Fruit fly (Drosophila melanogaster): ENCODE results near the gene CG4440.
A peak's percentile ranks its signal among the peaks of the same experiment; 100 is the strongest.

Gene CG4440

DNA sequence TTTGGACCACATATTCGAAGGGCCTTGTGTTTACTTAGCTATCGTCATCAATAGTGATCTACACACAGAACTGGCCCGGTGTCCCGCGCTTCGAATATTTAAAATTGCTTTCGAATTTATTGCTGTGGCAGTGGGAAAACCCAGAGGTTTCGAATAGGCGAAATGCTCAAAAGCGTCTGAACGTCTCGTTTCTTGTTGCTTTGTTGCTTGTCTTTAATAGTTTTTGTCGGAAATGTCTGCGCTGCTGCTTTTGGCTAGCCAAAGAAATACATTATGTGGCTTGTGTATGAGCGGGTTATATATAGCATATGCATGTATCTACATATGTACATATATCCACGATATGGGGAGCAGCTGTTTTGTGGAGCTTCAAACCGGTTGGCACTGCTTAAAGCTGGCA lies 8.5 kb upstream of the CG4440 start (continued):
- TF ChIP-seq slbo (GFP tag; IDR thresholded peaks at IDR 0.05) (no peak), pros (GFP tag; optimal IDR thresholded peaks at IDR 0.05) (peak; percentile 28), al (GFP tag; IDR thresholded peaks at IDR 0.05) (no peak), Dek (tag; optimal IDR thresholded peaks at IDR 0.05) (no peak), sd (tag; optimal IDR thresholded peaks at IDR 0.05) (peak; percentile 85), Eip74EF (GFP tag; optimal IDR thresholded peaks at IDR 0.05) (peak in 1 of 2 experiments; percentile 3), YL-1 (GFP tag; optimal IDR thresholded peaks at IDR 0.05) (no peak), nau (GFP tag; optimal IDR thresholded peaks at IDR 0.05) (peak; percentile 6), stc (GFP tag; IDR thresholded peaks at IDR 0.05) (no peak), Ada2b (GFP tag; IDR thresholded peaks at IDR 0.05) (no peak), cwo (GFP tag; optimal IDR thresholded peaks at IDR 0.05) (no peak), D19B (GFP tag; optimal IDR thresholded peaks at IDR 0.05) (no peak), CG3847 (GFP tag; IDR thresholded peaks at IDR 0.05) (no peak), MBD-R2 (GFP tag; IDR thresholded peaks at IDR 0.05) (no peak), CG9817 (tag; optimal IDR thresholded peaks at IDR 0.05) (no peak), CG15479 (GFP tag; optimal IDR thresholded peaks at IDR 0.05) (no peak), CG8478 (optimal IDR thresholded peaks at IDR 0.05) (no peak), mam (GFP tag; optimal IDR thresholded peaks at IDR 0.05) (no peak), kay (GFP tag; optimal IDR thresholded peaks at IDR 0.05) (no peak), CG12942 (GFP tag; optimal IDR thresholded peaks at IDR 0.05) (no peak), CG43689 (GFP tag; IDR thresholded peaks at IDR 0.05) (no peak), cad (GFP tag; optimal IDR thresholded peaks at IDR 0.05) (no peak), CG18599 (GFP tag; optimal IDR thresholded peaks at IDR 0.05) (no peak), CG1233 (GFP tag; optimal IDR thresholded peaks at IDR 0.05) (no peak), CG30020 (tag; optimal IDR thresholded peaks at IDR 0.05) (no peak), oc (tag; optimal IDR thresholded peaks at IDR 0.05) (no peak), CG1792 (GFP tag; optimal IDR thresholded peaks at IDR 0.05) (no peak), CG14667 (GFP tag; IDR thresholded peaks at IDR 0.05) (no peak), da (GFP tag; optimal IDR thresholded peaks at IDR 0.05) (no peak), run (tag; optimal IDR thresholded peaks at IDR 0.05) (no peak), CG18764 (GFP tag; optimal IDR thresholded peaks at IDR 0.05) (no peak), Lim3 (GFP tag; IDR thresholded peaks at IDR 0.05) (no peak), tio (GFP tag; optimal IDR thresholded peaks at IDR 0.05) (no peak), CG5180 (GFP tag; optimal IDR thresholded peaks at IDR 0.05) (no peak), CG9876 (GFP tag; optimal IDR thresholded peaks at IDR 0.05) (no peak), Doc2 (GFP tag; IDR thresholded peaks at IDR 0.05) (no peak), CG34376 (GFP tag; optimal IDR thresholded peaks at IDR 0.05) (no peak), pnt (GFP tag; optimal IDR thresholded peaks at IDR 0.05) (no peak), CG2678 (tag; optimal IDR thresholded peaks at IDR 0.05) (no peak), CG4360 (GFP tag; IDR thresholded peaks at IDR 0.05) (no peak), CG18262 (tag; optimal IDR thresholded peaks at IDR 0.05) (no peak), CG12104 (GFP tag; optimal IDR thresholded peaks at IDR 0.05) (no peak), NfI (GFP tag; optimal IDR thresholded peaks at IDR 0.05) (no peak), Mrtf (GFP tag; IDR thresholded peaks at IDR 0.05) (no peak), chinmo (GFP tag; IDR thresholded peaks at IDR 0.05; ENCODE audit: partially characterized antibody) (peak; percentile 88; the same call in 3 of the 4 replicates), Sry-δ (GFP tag; optimal IDR thresholded peaks at IDR 0.05) (no peak), cato (GFP tag; optimal IDR thresholded peaks at IDR 0.05; ENCODE audit: borderline replicate concordance) (no peak), CG10543 (GFP tag; optimal IDR thresholded peaks at IDR 0.05) (peak; percentile 55), ranshi (GFP tag; IDR thresholded peaks at IDR 0.05) (no peak), ato (GFP tag; IDR thresholded peaks at IDR 0.05; ENCODE audit: partially characterized antibody) (no peak), Gsc (GFP tag; IDR thresholded peaks at IDR 0.05) (no peak)
